Worm (Caenorhabditis elegans): ENCODE data around the gene C14F11.4.

The C14F11.4 gene

DNA sequence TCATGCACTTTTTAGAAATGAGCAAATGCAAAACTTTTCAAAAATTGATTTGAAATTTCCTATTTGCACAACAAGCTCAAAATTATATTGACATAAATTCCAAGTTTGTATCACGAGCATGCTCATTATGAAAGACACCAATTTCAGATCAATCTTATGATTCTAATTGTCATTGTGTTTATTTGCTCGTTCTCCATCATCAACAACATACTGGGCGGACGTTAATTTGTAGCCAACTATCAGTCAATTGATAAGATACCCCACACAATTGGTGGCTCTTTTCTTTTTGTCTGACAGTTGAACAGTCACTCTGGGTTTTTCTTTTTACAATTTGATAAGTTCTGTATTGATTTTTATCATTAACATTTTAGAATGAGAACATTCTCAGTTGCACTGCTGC lies 38.9 kb upstream of the C14F11.4 start, which contains the start of gene lro-1 (continued):
- TF ChIP-seq lir-3 (tag; optimal IDR thresholded peaks at IDR 0.05) (no peak), ceh-44 (GFP tag; IDR thresholded peaks at IDR 0.05) (no peak), ctbp-1 (GFP tag; IDR thresholded peaks at IDR 0.05) (no peak), fkh-10 (GFP tag; optimal IDR thresholded peaks at IDR 0.05) (no peak), ceh-20 (GFP tag; IDR thresholded peaks at IDR 0.05) (no peak), lin-39 (tag; optimal IDR thresholded peaks at IDR 0.05) (no peak), ama-1 (optimal IDR thresholded peaks at IDR 0.05) (no peak), mxl-2 (GFP tag; conservative IDR thresholded peaks at IDR 0.05) (no peak), dve-1 (tag; optimal IDR thresholded peaks at IDR 0.05; ENCODE audit: insufficient read depth) (peak; percentile 94), nhr-48 (tag; optimal IDR thresholded peaks at IDR 0.05) (peak; percentile 54), hlh-30 (tag; optimal IDR thresholded peaks at IDR 0.05; ENCODE audit: insufficient read depth) (peak; percentile 76), Y5F2A.4 (GFP tag; optimal IDR thresholded peaks at IDR 0.05) (no peak), snpc-1.2 (GFP tag; IDR thresholded peaks at IDR 0.05) (no peak), cey-2 (tag; optimal IDR thresholded peaks at IDR 0.05; ENCODE audit: borderline replicate concordance, insufficient read depth) (no peak), daf-16 (GFP tag; optimal IDR thresholded peaks at IDR 0.05) (peak in 1 of 2 experiments; percentile 85), daf-16 (tag; optimal IDR thresholded peaks at IDR 0.05) (peak; percentile 99), nhr-10 (tag; optimal IDR thresholded peaks at IDR 0.05) (peak; percentile 30), duxl-1 (tag; optimal IDR thresholded peaks at IDR 0.05; ENCODE audit: poor library complexity) (no peak), lsy-2 (tag; optimal IDR thresholded peaks at IDR 0.05) (peak in 1 of 2 experiments; percentile 17), ZK337.2 (GFP tag; IDR thresholded peaks at IDR 0.05) (no peak), zfp-3 (GFP tag; conservative IDR thresholded peaks at IDR 0.05) (no peak), lin-1 (GFP tag; IDR thresholded peaks at IDR 0.05) (no peak), jun-1 (tag; optimal IDR thresholded peaks at IDR 0.05) (no peak), dmd-9 (GFP tag; IDR thresholded peaks at IDR 0.05) (no peak), D1046.2 (GFP tag; IDR thresholded peaks at IDR 0.05) (no peak), egl-27 (tag; optimal IDR thresholded peaks at IDR 0.05) (no peak), dmd-6 (GFP tag; IDR thresholded peaks at IDR 0.05) (peak; percentile 90), nhr-42 (GFP tag; IDR thresholded peaks at IDR 0.05) (no peak), rbr-2 (tag; optimal IDR thresholded peaks at IDR 0.05) (no peak), egl-43 (GFP tag; IDR thresholded peaks at IDR 0.05) (no peak), T26A8.4 (GFP tag; IDR thresholded peaks at IDR 0.05) (0 out of 2 replicates have a peak, but pooled peaks have one; percentile 11), nhr-111 (GFP tag; optimal IDR thresholded peaks at IDR 0.05) (no peak), Y75B8A.6 (GFP tag; IDR thresholded peaks at IDR 0.05) (no peak), nhr-102 (tag; optimal IDR thresholded peaks at IDR 0.05) (peak; percentile 37), daf-8 (GFP tag; IDR thresholded peaks at IDR 0.05) (no peak), nhr-6 (tag; optimal IDR thresholded peaks at IDR 0.05) (no peak), ztf-11 (tag; optimal IDR thresholded peaks at IDR 0.05) (no peak)

DNA sequence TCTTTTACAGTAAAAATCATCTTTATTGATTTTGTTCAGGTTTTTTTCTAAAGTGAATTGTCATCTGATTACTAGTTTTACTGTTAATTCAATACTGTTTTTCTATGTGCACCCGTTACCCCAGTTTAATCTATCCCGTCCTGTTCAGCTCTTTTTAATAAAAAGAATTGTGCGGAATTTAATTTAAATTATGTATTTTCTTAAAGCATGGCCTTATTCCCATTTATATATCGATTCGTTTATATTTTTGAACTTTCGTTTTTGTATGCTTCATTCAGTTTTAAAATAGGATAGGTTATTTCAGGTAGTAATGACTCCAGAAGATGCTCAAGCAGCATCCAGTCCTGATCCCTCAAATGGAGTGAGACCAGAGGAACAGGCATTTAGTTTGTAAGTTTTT lies 33.9 kb upstream of the C14F11.4 start, which contains the start of gene W05H9.2:
TSS of gene W05H9.2 (plus strand) at position 301 of the 400 bp plus-strand sequence.
- TF ChIP-seq Y75B8A.6 (GFP tag; IDR thresholded peaks at IDR 0.05): no peak
- no peak for TF ChIP-seq mdl-1 (tag; optimal IDR thresholded peaks at IDR 0.05)
- no peak for TF ChIP-seq lin-1 (GFP tag; IDR thresholded peaks at IDR 0.05)
- no peak for TF ChIP-seq aly-2 (tag; optimal IDR thresholded peaks at IDR 0.05)
- no peak for TF ChIP-seq aha-1 (tag)
- TF ChIP-seq dmd-9 (GFP tag; IDR thresholded peaks at IDR 0.05): no peak
- no peak for TF ChIP-seq nhr-25 (tag; optimal IDR thresholded peaks at IDR 0.05; ENCODE audit: borderline replicate concordance, insufficient read depth)
- TF ChIP-seq attf-4 (tag; optimal IDR thresholded peaks at IDR 0.05): no peak
- TF ChIP-seq nhr-42 (GFP tag; IDR thresholded peaks at IDR 0.05): no peak
- no peak for TF ChIP-seq T26A8.4 (GFP tag; IDR thresholded peaks at IDR 0.05)
- no peak for TF ChIP-seq nhr-11 (tag; optimal IDR thresholded peaks at IDR 0.05)
